Fruit fly (Drosophila melanogaster) whole organism, adult: ENCODE results near the gene CG42780.

Experiments used
- CG11617 ChIP-seq: fragments of 200-800 bp; sonication (Bioruptor generic); optimal IDR thresholded peaks from 2 replicates; lab custom pipeline; 2017; ENCODE audit warnings: mild to moderate bottlenecking, missing biosample characterization, missing genetic modification reagents, missing genetic modification characterization
- CG12768 ChIP-seq: fragments of 200-800 bp; sonication (Bioruptor generic); optimal IDR thresholded peaks from 2 replicates; lab custom pipeline; 2017; ENCODE audit warnings: missing biosample characterization, missing genetic modification characterization, mild to moderate bottlenecking, moderate library complexity, missing genetic modification reagents
- CG14711 ChIP-seq: fragments of 200-800 bp; sonication (Bioruptor generic); optimal IDR thresholded peaks from 2 replicates; lab custom pipeline; 2018; ENCODE audit warnings: missing biosample characterization, mild to moderate bottlenecking, missing genetic modification characterization, moderate library complexity
- CG1620 ChIP-seq: fragments of 200-800 bp; sonication (Bioruptor generic); optimal IDR thresholded peaks from 2 replicates; lab custom pipeline; 2016; ENCODE audit warnings: missing biosample characterization, missing genetic modification characterization
- CG33017 ChIP-seq: fragments of 200-800 bp; sonication (Bioruptor generic); optimal IDR thresholded peaks from 2 replicates; lab custom pipeline; 2018; ENCODE audit warnings: missing biosample characterization, mild to moderate bottlenecking, missing genetic modification characterization, moderate library complexity
- CG5204 ChIP-seq: fragments of 200-800 bp; sonication (Bioruptor generic); optimal IDR thresholded peaks from 2 replicates; lab custom pipeline; 2016; ENCODE audit warnings: missing biosample characterization, missing genetic modification characterization
- CG7045 ChIP-seq: fragments of 200-800 bp; sonication (Bioruptor generic); optimal IDR thresholded peaks from 2 replicates; lab custom pipeline; 2017; ENCODE audit warnings: missing biosample characterization, mild to moderate bottlenecking, missing genetic modification characterization
- CG7101 ChIP-seq: fragments of 200-800 bp; sonication (Bioruptor generic); optimal IDR thresholded peaks from 2 replicates; lab custom pipeline; 2018; ENCODE audit warnings: missing biosample characterization, mild to moderate bottlenecking, missing genetic modification characterization, moderate library complexity
- Clk ChIP-seq: fragments of 200-800 bp; sonication (Bioruptor generic); optimal IDR thresholded peaks from 2 replicates; lab custom pipeline; 2017; ENCODE audit warnings: missing biosample characterization, missing genetic modification characterization
- Crg-1 ChIP-seq: fragments of 200-800 bp; sonication (Bioruptor generic); optimal IDR thresholded peaks from 2 replicates; lab custom pipeline; 2016; ENCODE audit warnings: missing biosample characterization, missing genetic modification characterization
- Hr96 ChIP-seq: fragments of 200-800 bp; sonication (Bioruptor generic); optimal IDR thresholded peaks from 2 replicates; lab custom pipeline; 2016; ENCODE audit warnings: missing biosample characterization, missing genetic modification characterization
- Mnt ChIP-seq: fragments of 200-800 bp; sonication (Bioruptor generic); optimal IDR thresholded peaks from 2 replicates; lab custom pipeline; 2016; ENCODE audit warnings: missing biosample characterization, mild to moderate bottlenecking, missing genetic modification characterization
- bab1 ChIP-seq: fragments of 200-800 bp; sonication (Bioruptor generic); optimal IDR thresholded peaks from 3 replicates; lab custom pipeline; 2019; ENCODE audit warnings: missing biosample characterization, mild to moderate bottlenecking, missing genetic modification characterization, moderate library complexity
- cic ChIP-seq: fragments of 200-800 bp; sonication (Bioruptor generic); optimal IDR thresholded peaks from 2 replicates; lab custom pipeline; 2017; ENCODE audit warnings: missing biosample characterization, mild to moderate bottlenecking, missing genetic modification characterization, moderate library complexity
- cnc ChIP-seq, 2 experiments: fragments of >200 bp; optimal IDR thresholded peaks; 2 replicates each; lab custom pipeline; 2017
- kay ChIP-seq: fragments of 200-800 bp; sonication (Bioruptor generic); peaks from one replicate; lab custom pipeline; 2016; ENCODE audit warnings: missing biosample characterization, missing genetic modification characterization, borderline replicate concordance
- ovo ChIP-seq: fragments of 200-800 bp; sonication (Bioruptor generic); optimal IDR thresholded peaks from 2 replicates; lab custom pipeline; 2016; ENCODE audit warnings: missing biosample characterization, missing genetic modification characterization
- pad ChIP-seq: fragments of 200-800 bp; sonication (Bioruptor generic); optimal IDR thresholded peaks from 3 replicates; lab custom pipeline; 2017; ENCODE audit warnings: missing biosample characterization, missing genetic modification characterization, mild to moderate bottlenecking, moderate library complexity, missing genetic modification reagents
- tj ChIP-seq: fragments of 200-800 bp; sonication (Bioruptor generic); optimal IDR thresholded peaks from 3 replicates; lab custom pipeline; 2017; ENCODE audit warnings: missing biosample characterization, mild to moderate bottlenecking, missing genetic modification characterization, moderate library complexity
- toe ChIP-seq: fragments of 200-800 bp; sonication (Bioruptor generic); optimal IDR thresholded peaks from 2 replicates; lab custom pipeline; 2016; ENCODE audit warnings: missing biosample characterization, missing genetic modification characterization

The CG42780 gene

dm6 chrX:7349963-7350362 is 18.0 kb upstream of the CG42780 start:
- TF ChIP-seq CG7101 (tag; lab: Kevin White, UChicago) = no peak
- no peak for TF ChIP-seq ovo
- TF ChIP-seq kay (GFP tag; lab: Kevin White, UChicago) = no peak
- TF ChIP-seq Hr96 (GFP tag; lab: Kevin White, UChicago) = no peak
- TF ChIP-seq pad (GFP tag; lab: Kevin White, UChicago) = no peak
- no peak for TF ChIP-seq CG5204 (GFP tag; lab: Kevin White, UChicago)
- no peak for TF ChIP-seq CG11617 (GFP tag; lab: Kevin White, UChicago)
- TF ChIP-seq bab1 (GFP tag; lab: Kevin White, UChicago) = no peak
- no peak for TF ChIP-seq CG33017 (tag; lab: Kevin White, UChicago)
- no peak for TF ChIP-seq CG12768 (GFP tag; lab: Kevin White, UChicago)
- TF ChIP-seq Clk (GFP tag; lab: Kevin White, UChicago) = no peak
- TF ChIP-seq CG1620 (GFP tag; lab: Kevin White, UChicago) = no peak

- TF ChIP-seq CG14711 (tag; lab: Kevin White, UChicago) = no peak
- TF ChIP-seq CG5204 (GFP tag; lab: Kevin White, UChicago) = no peak
- no peak for TF ChIP-seq Hr96 (GFP tag; lab: Kevin White, UChicago)
- TF ChIP-seq CG7045 (GFP tag; lab: Kevin White, UChicago) = no peak
- no peak for TF ChIP-seq Mnt (GFP tag; lab: Kevin White, UChicago)
- no peak for TF ChIP-seq Crg-1 (GFP tag; lab: Kevin White, UChicago)
These were observed 15.4 kb upstream of the CG42780 start, which contains the start of gene CG15034 for dm6 chrX:7347406-7347805. Gene CG15034 (minus strand): TSS chrX:7347506.

dm6 chrX:7342998-7343397 is 11.0 kb upstream of the CG42780 start:
- TF ChIP-seq ovo (no peak), tj (no peak), toe (GFP tag; lab: Kevin White, UChicago) (no peak), Clk (GFP tag; lab: Kevin White, UChicago) (no peak), CG11617 (GFP tag; lab: Kevin White, UChicago) (no peak), CG33017 (tag; lab: Kevin White, UChicago) (no peak), pad (GFP tag; lab: Kevin White, UChicago) (no peak), CG7045 (GFP tag; lab: Kevin White, UChicago) (no peak), Mnt (GFP tag; lab: Kevin White, UChicago) (no peak), CG14711 (tag; lab: Kevin White, UChicago) (no peak), kay (GFP tag; lab: Kevin White, UChicago) (no peak), CG12768 (GFP tag; lab: Kevin White, UChicago) (no peak), bab1 (GFP tag; lab: Kevin White, UChicago) (no peak), Crg-1 (GFP tag; lab: Kevin White, UChicago) (no peak)

dm6 chrX:7340667-7341066 is 8.7 kb upstream of the CG42780 start:
- TF ChIP-seq cnc (optimal IDR thresholded peaks at IDR 0.05; lab: Kevin White, UChicago) = no peak
- TF ChIP-seq Clk (GFP tag; lab: Kevin White, UChicago) = no peak
- TF ChIP-seq Crg-1 (GFP tag; lab: Kevin White, UChicago) = no peak
- TF ChIP-seq CG11617 (GFP tag; lab: Kevin White, UChicago) = no peak
- TF ChIP-seq CG5204 (GFP tag; lab: Kevin White, UChicago) = no peak
- TF ChIP-seq ovo = no peak
- no peak for TF ChIP-seq CG1620 (GFP tag; lab: Kevin White, UChicago)
- TF ChIP-seq CG14711 (tag; lab: Kevin White, UChicago) = no peak
- no peak for TF ChIP-seq CG12768 (GFP tag; lab: Kevin White, UChicago)
- no peak for TF ChIP-seq kay (GFP tag; lab: Kevin White, UChicago)
- TF ChIP-seq Hr96 (GFP tag; lab: Kevin White, UChicago) = no peak

- TF ChIP-seq CG11617 (GFP tag; lab: Kevin White, UChicago) (no peak), tj (no peak), bab1 (GFP tag; lab: Kevin White, UChicago) (no peak), pad (GFP tag; lab: Kevin White, UChicago) (no peak), CG7101 (tag; lab: Kevin White, UChicago) (no peak), Mnt (GFP tag; lab: Kevin White, UChicago) (no peak), CG7045 (GFP tag; lab: Kevin White, UChicago) (no peak), CG12768 (GFP tag; lab: Kevin White, UChicago) (no peak), CG5204 (GFP tag; lab: Kevin White, UChicago) (no peak), toe (GFP tag; lab: Kevin White, UChicago) (no peak), kay (GFP tag; lab: Kevin White, UChicago) (no peak), cnc (optimal IDR thresholded peaks at IDR 0.05; lab: Kevin White, UChicago) (no peak), cic (GFP tag; lab: Kevin White, UChicago) (no peak), CG33017 (tag; lab: Kevin White, UChicago) (no peak), Crg-1 (GFP tag; lab: Kevin White, UChicago) (no peak), Clk (GFP tag; lab: Kevin White, UChicago) (no peak)
These were observed 7.8 kb upstream of the CG42780 start for dm6 chrX:7339610-7340326.

dm6 chrX:7338538-7338937 is 6.5 kb upstream of the CG42780 start:
- TF ChIP-seq pad (GFP tag; lab: Kevin White, UChicago) (no peak), bab1 (GFP tag; lab: Kevin White, UChicago) (no peak), CG33017 (tag; lab: Kevin White, UChicago) (no peak), Mnt (GFP tag; lab: Kevin White, UChicago) (no peak), CG5204 (GFP tag; lab: Kevin White, UChicago) (no peak), Clk (GFP tag; lab: Kevin White, UChicago) (no peak), tj (no peak), Crg-1 (GFP tag; lab: Kevin White, UChicago) (no peak), CG12768 (GFP tag; lab: Kevin White, UChicago) (no peak), cnc (optimal IDR thresholded peaks at IDR 0.05; lab: Kevin White, UChicago) (no peak), Hr96 (GFP tag; lab: Kevin White, UChicago) (no peak), kay (GFP tag; lab: Kevin White, UChicago) (no peak), CG7101 (tag; lab: Kevin White, UChicago) (no peak), CG11617 (GFP tag; lab: Kevin White, UChicago) (no peak), CG7045 (GFP tag; lab: Kevin White, UChicago) (no peak)
